Worm (Caenorhabditis elegans) whole organism, late embryonic: ENCODE data around the gene idpp-5.

ENCODE experiments used
- Y22D7AL.16 ChIP-seq: sonication (generic microtip); optimal IDR thresholded peaks from 2 replicates; lab custom pipeline; 2016; ENCODE audit warnings: missing genetic modification characterization, missing compliant biosample characterization
- ama-1 ChIP-seq: fragments of 150-350 bp; optimal IDR thresholded peaks from 2 replicates; lab custom pipeline; 2014
- elt-2 ChIP-seq: sonication (generic microtip); optimal IDR thresholded peaks from 2 replicates; lab custom pipeline; 2016; ENCODE audit warnings: missing genetic modification reagents, missing genetic modification characterization, missing compliant biosample characterization
- fkh-6 ChIP-seq: sonication (generic microtip); optimal IDR thresholded peaks from 2 replicates; lab custom pipeline; 2016; ENCODE audit warnings: missing genetic modification characterization, missing compliant biosample characterization
- pax-1 ChIP-seq: fragments of 150-350 bp; optimal IDR thresholded peaks from 2 replicates; lab custom pipeline; 2014; ENCODE audit warnings: missing biosample characterization, missing genetic modification characterization
- pha-4 ChIP-seq: fragments of 150-350 bp; optimal IDR thresholded peaks from 2 replicates; lab custom pipeline; 2018; ENCODE audit warnings: missing biosample characterization, missing genetic modification reagents, missing genetic modification characterization
- pros-1 ChIP-seq: fragments of 150-350 bp; optimal IDR thresholded peaks from 2 replicates; lab custom pipeline; 2014; ENCODE audit warnings: missing biosample characterization, missing genetic modification reagents, missing genetic modification characterization
- rnt-1 ChIP-seq: sonication (generic microtip); optimal IDR thresholded peaks from 2 replicates; lab custom pipeline; 2016; ENCODE audit warnings: missing genetic modification characterization, missing compliant biosample characterization
- tbx-2 ChIP-seq: sonication (generic microtip); optimal IDR thresholded peaks from 2 replicates; lab custom pipeline; 2016; ENCODE audit warnings: missing genetic modification characterization, missing compliant biosample characterization
- unc-3 ChIP-seq, 2 experiments: fragments of 200-800 bp in 1 of 2; sonication (Bioruptor generic) in 1 of 2; sonication (generic microtip) in 1 of 2; conservative IDR thresholded peaks in 1 of 2; optimal IDR thresholded peaks in 1 of 2; 2 replicates each; pipeline versions ENCODE4 v1.3.6 to Lab custom; 2016 to 2022; ENCODE audit warnings: missing compliant biosample characterization in 2 of 2, missing genetic modification characterization in 2 of 2, missing genetic modification reagents in 1 of 2
- unc-86 ChIP-seq: sonication (generic microtip); optimal IDR thresholded peaks from 2 replicates; lab custom pipeline; 2016; ENCODE audit warnings: missing genetic modification characterization, missing compliant biosample characterization

DNA sequence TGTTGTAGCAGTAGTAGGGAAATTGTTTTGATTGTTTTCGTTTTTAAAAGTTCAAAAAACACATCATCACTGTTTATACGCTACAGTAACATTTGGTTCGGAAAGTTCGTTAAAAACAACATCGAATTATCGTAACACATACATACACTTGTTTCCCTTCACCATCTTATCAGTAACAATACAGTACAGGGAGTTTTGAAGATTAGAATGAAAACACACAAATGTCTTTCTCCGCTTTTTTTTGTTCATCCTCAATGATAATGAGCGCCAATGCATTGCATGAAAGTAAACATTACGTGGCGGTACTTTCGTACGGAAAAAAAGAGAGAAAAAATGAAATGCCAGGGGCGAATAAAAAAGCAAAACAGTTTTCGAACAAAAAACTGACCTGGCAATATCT is 37.0 kb upstream of the idpp-5 start:
- TF ChIP-seq Y22D7AL.16 (tag; lab: Kevin White, UChicago) = no peak
- TF ChIP-seq fkh-6 (tag; lab: Kevin White, UChicago) = no peak
- TF ChIP-seq ama-1 = no peak
- no peak for TF ChIP-seq unc-86 (tag; lab: Kevin White, UChicago)
- TF ChIP-seq tbx-2 (tag; lab: Kevin White, UChicago) = no peak
- TF ChIP-seq elt-2 (tag; lab: Kevin White, UChicago) = peak; percentile 55
- TF ChIP-seq unc-3 (GFP tag; conservative IDR thresholded peaks at IDR 0.05; lab: Robert Waterston, UW) = no peak
- no peak for TF ChIP-seq unc-3 (tag; optimal IDR thresholded peaks at IDR 0.05; lab: Kevin White, UChicago)
- no peak for TF ChIP-seq pros-1 (tag; lab: Kevin White, UChicago)
- no peak for TF ChIP-seq pax-1 (tag; lab: Kevin White, UChicago)
- no peak for TF ChIP-seq pha-4 (tag; lab: Kevin White, UChicago)
- TF ChIP-seq rnt-1 (tag; lab: Kevin White, UChicago) = no peak
